Worm (Caenorhabditis elegans): ENCODE data around the gene T28D6.6.

The T28D6.6 gene

DNA sequence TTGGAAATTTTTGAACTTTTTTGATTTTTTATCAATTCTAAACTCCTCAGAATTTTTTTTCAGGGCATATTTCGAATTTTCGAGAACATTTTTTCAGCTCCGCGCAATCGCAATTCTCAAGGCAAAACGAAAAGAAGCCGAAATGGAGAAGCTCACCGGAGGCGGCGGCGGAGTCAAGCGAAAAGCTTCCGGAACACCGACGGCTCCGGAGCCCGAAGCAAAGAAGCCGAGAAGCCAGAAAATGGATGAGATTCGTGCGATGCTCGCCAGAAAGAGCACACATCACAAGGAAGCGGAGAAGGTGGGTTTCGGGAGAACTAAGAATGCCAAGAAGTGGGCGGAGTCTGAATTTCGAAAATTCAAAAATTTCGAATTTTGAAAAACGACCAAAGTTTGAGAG, 18.8 kb downstream of the T28D6.6 start:
- TF ChIP-seq ztf-11 (tag; optimal IDR thresholded peaks at IDR 0.05) (no peak), pha-4 (tag; optimal IDR thresholded peaks at IDR 0.05) (no peak), cnd-1 (tag; optimal IDR thresholded peaks at IDR 0.05) (no peak), lin-13 (tag; optimal IDR thresholded peaks at IDR 0.05) (no peak), sem-2 (GFP tag; optimal IDR thresholded peaks at IDR 0.05) (no peak), tbx-8 (GFP tag; optimal IDR thresholded peaks at IDR 0.05) (no peak), ceh-43 (GFP tag; optimal IDR thresholded peaks at IDR 0.05) (no peak)

DNA sequence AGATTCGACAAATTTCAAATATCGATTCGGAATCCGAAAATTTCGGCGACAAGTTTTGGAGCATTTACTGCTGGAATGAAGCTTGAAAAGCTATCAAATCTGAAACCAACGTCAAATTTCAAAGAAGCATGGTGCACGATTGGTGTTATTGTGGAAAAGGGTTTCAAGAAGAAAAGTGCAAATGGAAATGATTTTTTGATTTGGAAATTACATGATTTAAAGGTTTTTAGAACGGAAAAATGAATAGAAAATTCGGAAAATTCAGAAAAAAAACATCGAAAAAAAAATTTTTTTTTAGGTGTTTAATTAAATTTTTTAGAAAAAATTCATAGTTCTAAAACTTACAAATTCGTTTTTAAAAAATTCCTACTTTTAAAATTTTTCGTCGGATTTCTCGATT, 24.8 kb downstream of the T28D6.6 start, which contains the start of gene teg-1:
Gene teg-1, minus strand, starts transcription at position 101 of the 400 bp plus-strand sequence.
- TF ChIP-seq flh-1 (GFP tag; optimal IDR thresholded peaks at IDR 0.05) (no peak), mls-2 (tag; optimal IDR thresholded peaks at IDR 0.05) (no peak), nhr-2 (tag; optimal IDR thresholded peaks at IDR 0.05) (no peak), mep-1 (tag; optimal IDR thresholded peaks at IDR 0.05) (no peak), ces-1 (GFP tag; optimal IDR thresholded peaks at IDR 0.05) (no peak), ceh-43 (GFP tag; optimal IDR thresholded peaks at IDR 0.05) (no peak), tbx-8 (GFP tag; optimal IDR thresholded peaks at IDR 0.05) (no peak), blmp-1 (tag; optimal IDR thresholded peaks at IDR 0.05) (no peak), zip-8 (tag; optimal IDR thresholded peaks at IDR 0.05) (no peak), lsy-2 (tag; optimal IDR thresholded peaks at IDR 0.05) (no peak), sptf-1 (tag; optimal IDR thresholded peaks at IDR 0.05) (no peak), snpc-4 (tag; optimal IDR thresholded peaks at IDR 0.05) (no peak)

DNA sequence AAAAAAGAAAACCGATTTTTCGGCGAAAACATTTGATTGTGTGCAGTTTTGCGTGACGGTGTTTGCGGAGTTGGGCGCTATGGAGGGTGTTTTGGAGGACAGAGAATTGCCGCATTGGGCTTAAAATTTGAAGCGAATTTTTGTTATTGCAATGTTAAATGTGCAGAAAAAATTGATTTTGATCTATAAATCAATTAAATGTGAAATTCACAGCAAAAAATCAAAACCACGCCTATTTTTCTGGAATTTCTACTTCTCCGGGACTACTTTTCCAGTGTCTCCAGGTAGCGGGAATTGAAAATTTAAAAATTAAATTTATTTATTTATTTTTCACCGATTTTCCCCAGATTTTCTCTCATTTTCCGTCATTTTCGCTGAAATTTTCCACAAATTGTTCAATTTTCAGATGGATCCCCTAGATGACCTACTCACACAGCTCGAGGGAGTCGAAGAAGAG, 25.7 kb downstream of the T28D6.6 start, which contains the start of gene mcm-10:
Gene mcm-10, plus strand, starts transcription at position 407 of the 457 bp plus-strand sequence.
- no peak for TF ChIP-seq snpc-4 (tag; optimal IDR thresholded peaks at IDR 0.05)
- TF ChIP-seq nhr-2 (tag; optimal IDR thresholded peaks at IDR 0.05), result no peak
- TF ChIP-seq sptf-1 (tag; optimal IDR thresholded peaks at IDR 0.05), result peak; percentile 72
- TF ChIP-seq flh-1 (GFP tag; optimal IDR thresholded peaks at IDR 0.05), result no peak
- peak; percentile 77 for TF ChIP-seq mls-2 (tag; optimal IDR thresholded peaks at IDR 0.05)
- no peak for TF ChIP-seq mab-5 (tag; optimal IDR thresholded peaks at IDR 0.05)
- TF ChIP-seq drap-1 (GFP tag; optimal IDR thresholded peaks at IDR 0.05), result peak; percentile 59
- TF ChIP-seq nhr-12 (tag; optimal IDR thresholded peaks at IDR 0.05), result no peak
- TF ChIP-seq zip-8 (tag; optimal IDR thresholded peaks at IDR 0.05), result no peak
- TF ChIP-seq pha-4 (tag; optimal IDR thresholded peaks at IDR 0.05), result no peak
- TF ChIP-seq lin-13 (tag; optimal IDR thresholded peaks at IDR 0.05), result no peak
- TF ChIP-seq tbx-8 (GFP tag; optimal IDR thresholded peaks at IDR 0.05), result no peak
- no peak for TF ChIP-seq blmp-1 (tag; optimal IDR thresholded peaks at IDR 0.05)
- no peak for TF ChIP-seq nhr-76 (tag; optimal IDR thresholded peaks at IDR 0.05)
- TF ChIP-seq ceh-43 (GFP tag; optimal IDR thresholded peaks at IDR 0.05), result peak; percentile 43
- no peak for TF ChIP-seq elt-1 (tag; optimal IDR thresholded peaks at IDR 0.05; ENCODE audit: borderline replicate concordance, insufficient read depth)
- peak; percentile 47 for TF ChIP-seq ham-2 (GFP tag; optimal IDR thresholded peaks at IDR 0.05)
- peak; percentile 48 for TF ChIP-seq lsy-2 (tag; optimal IDR thresholded peaks at IDR 0.05)
- no peak for TF ChIP-seq unc-120 (tag; optimal IDR thresholded peaks at IDR 0.05; ENCODE audit: poor library complexity, severe bottlenecking)
- peak; percentile 92 for TF ChIP-seq ces-1 (GFP tag; optimal IDR thresholded peaks at IDR 0.05)
- no peak for TF ChIP-seq elt-3 (tag; optimal IDR thresholded peaks at IDR 0.05)
- peak; percentile 16 for TF ChIP-seq mep-1 (tag; optimal IDR thresholded peaks at IDR 0.05)
- peak; percentile 33 for TF ChIP-seq cnd-1 (tag; optimal IDR thresholded peaks at IDR 0.05)
- peak; percentile 35 for TF ChIP-seq bed-3 (GFP tag; optimal IDR thresholded peaks at IDR 0.05)
- no peak for TF ChIP-seq M03D4.4 (tag; optimal IDR thresholded peaks at IDR 0.05)
- TF ChIP-seq hlh-1 (tag; optimal IDR thresholded peaks at IDR 0.05), result no peak
- peak; percentile 51 for TF ChIP-seq lin-32 (GFP tag; optimal IDR thresholded peaks at IDR 0.05)
- TF ChIP-seq ztf-11 (tag; optimal IDR thresholded peaks at IDR 0.05), result no peak
- TF ChIP-seq ceh-39 (tag; optimal IDR thresholded peaks at IDR 0.05), result peak; percentile 57
- TF ChIP-seq unc-39 (tag; optimal IDR thresholded peaks at IDR 0.05), result no peak
- peak; percentile 17 for TF ChIP-seq sem-2 (GFP tag; optimal IDR thresholded peaks at IDR 0.05)
- TF ChIP-seq unc-62 (GFP tag; optimal IDR thresholded peaks at IDR 0.05), result no peak
- no peak for TF ChIP-seq ceh-83 (GFP tag; optimal IDR thresholded peaks at IDR 0.05)
- TF ChIP-seq nhr-28 (tag; optimal IDR thresholded peaks at IDR 0.05), result no peak
- TF ChIP-seq nhr-237 (tag; optimal IDR thresholded peaks at IDR 0.05), result peak; percentile 84

DNA sequence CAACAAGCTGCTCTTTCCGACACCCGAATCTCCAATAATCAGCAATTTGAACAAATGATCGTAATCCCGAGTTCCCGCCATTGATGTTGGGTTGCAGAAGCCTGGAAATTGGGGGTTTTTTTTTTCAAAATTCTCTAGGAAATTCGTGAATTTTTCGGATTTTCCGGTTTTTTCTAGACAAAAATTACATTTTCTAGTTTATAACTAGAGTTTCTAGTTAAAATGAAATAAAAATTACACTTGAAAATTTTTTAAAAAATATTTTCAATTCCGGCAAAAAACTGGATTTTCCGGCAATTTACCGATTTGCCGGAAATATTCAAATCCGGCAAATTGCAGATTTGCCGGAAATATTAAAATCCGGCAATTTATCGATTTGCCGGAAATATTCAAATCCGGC, 31.4 kb downstream of the T28D6.6 start, which contains the start of gene rab-35:
Gene rab-35, minus strand, starts transcription at position 101 of the 400 bp plus-strand sequence.
- TF ChIP-seq ces-1 (GFP tag; optimal IDR thresholded peaks at IDR 0.05) (no peak), nhr-28 (tag; optimal IDR thresholded peaks at IDR 0.05) (no peak), nhr-76 (tag; optimal IDR thresholded peaks at IDR 0.05) (no peak), mep-1 (tag; optimal IDR thresholded peaks at IDR 0.05) (no peak), lsy-2 (tag; optimal IDR thresholded peaks at IDR 0.05) (no peak), hlh-1 (tag; optimal IDR thresholded peaks at IDR 0.05) (no peak), nhr-12 (tag; optimal IDR thresholded peaks at IDR 0.05) (no peak), mls-2 (tag; optimal IDR thresholded peaks at IDR 0.05) (no peak), unc-62 (GFP tag; optimal IDR thresholded peaks at IDR 0.05) (no peak), ceh-39 (tag; optimal IDR thresholded peaks at IDR 0.05) (no peak), cnd-1 (tag; optimal IDR thresholded peaks at IDR 0.05) (no peak), elt-1 (tag; optimal IDR thresholded peaks at IDR 0.05; ENCODE audit: borderline replicate concordance, insufficient read depth) (no peak), lin-13 (tag; optimal IDR thresholded peaks at IDR 0.05) (no peak), pha-4 (tag; optimal IDR thresholded peaks at IDR 0.05) (no peak), snpc-4 (tag; optimal IDR thresholded peaks at IDR 0.05) (no peak), bed-3 (GFP tag; optimal IDR thresholded peaks at IDR 0.05) (no peak), mab-5 (tag; optimal IDR thresholded peaks at IDR 0.05) (no peak), ceh-83 (GFP tag; optimal IDR thresholded peaks at IDR 0.05) (no peak), flh-1 (GFP tag; optimal IDR thresholded peaks at IDR 0.05) (no peak)

All from whole organism, mixed stage, embryonic.